Worm (Caenorhabditis elegans): ENCODE measurements around the gene srx-121.
"Not testable (repeated sequence)": the region's sequence is repeated elsewhere in the genome, so short reads cannot be mapped to it uniquely, and the experiment has no call there.

DNA sequence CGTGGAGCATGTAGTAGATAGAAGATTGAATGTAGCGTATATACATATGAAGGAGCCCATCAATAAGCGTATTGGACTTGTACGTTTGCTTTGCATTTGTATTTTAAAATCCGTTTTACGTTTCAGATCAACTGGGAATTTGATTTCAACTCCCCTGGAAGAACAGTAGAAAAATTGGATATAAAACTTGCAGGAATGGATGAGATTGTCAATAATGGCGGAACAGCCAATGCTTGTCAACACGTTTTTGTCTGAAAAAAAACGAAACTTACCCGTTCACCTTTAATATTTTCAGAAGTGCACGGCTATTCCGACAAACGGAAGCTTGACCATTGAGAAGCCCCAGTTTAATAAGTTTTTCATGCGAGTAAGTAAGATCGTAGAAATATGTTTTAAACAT, 4.8 kb downstream of the srx-121 start, which contains the start of gene C04E12.2:
- not testable (repeated sequence) for TF ChIP-seq fos-1 (tag; optimal IDR thresholded peaks at IDR 0.05); elt-3 (tag; optimal IDR thresholded peaks at IDR 0.05); nhr-25 (tag; optimal IDR thresholded peaks at IDR 0.05); nhr-23 (tag; optimal IDR thresholded peaks at IDR 0.05); lin-39 (tag; optimal IDR thresholded peaks at IDR 0.05); ztf-11 (tag; optimal IDR thresholded peaks at IDR 0.05); snpc-4 (tag; optimal IDR thresholded peaks at IDR 0.05); nhr-12 (tag; optimal IDR thresholded peaks at IDR 0.05); mdl-1 (tag; optimal IDR thresholded peaks at IDR 0.05); ztf-4 (tag; optimal IDR thresholded peaks at IDR 0.05); F13H6.1 (tag; optimal IDR thresholded peaks at IDR 0.05); ama-1 (optimal IDR thresholded peaks at IDR 0.05)

Data from whole organism, L2 larva.